Fruit fly (Drosophila melanogaster) whole organism, adult: ENCODE measurements around the gene TotE.
A peak's percentile ranks its signal among the peaks of the same experiment; 100 is the strongest.

ENCODE experiments used
- CG1620 ChIP-seq: fragments of 200-800 bp; sonication (Bioruptor generic); optimal IDR thresholded peaks from 2 replicates; lab custom pipeline; 2016; ENCODE audit warnings: missing biosample characterization, missing genetic modification characterization
- CG33017 ChIP-seq: fragments of 200-800 bp; sonication (Bioruptor generic); optimal IDR thresholded peaks from 2 replicates; lab custom pipeline; 2018; ENCODE audit warnings: missing biosample characterization, mild to moderate bottlenecking, missing genetic modification characterization, moderate library complexity
- CG5204 ChIP-seq: fragments of 200-800 bp; sonication (Bioruptor generic); optimal IDR thresholded peaks from 2 replicates; lab custom pipeline; 2016; ENCODE audit warnings: missing biosample characterization, missing genetic modification characterization
- Hr96 ChIP-seq: fragments of 200-800 bp; sonication (Bioruptor generic); optimal IDR thresholded peaks from 2 replicates; lab custom pipeline; 2016; ENCODE audit warnings: missing biosample characterization, missing genetic modification characterization
- cic ChIP-seq: fragments of 200-800 bp; sonication (Bioruptor generic); optimal IDR thresholded peaks from 2 replicates; lab custom pipeline; 2017; ENCODE audit warnings: missing biosample characterization, mild to moderate bottlenecking, missing genetic modification characterization, moderate library complexity
- kay ChIP-seq: fragments of 200-800 bp; sonication (Bioruptor generic); peaks from one replicate; lab custom pipeline; 2016; ENCODE audit warnings: missing biosample characterization, missing genetic modification characterization, borderline replicate concordance
- tj ChIP-seq: fragments of 200-800 bp; sonication (Bioruptor generic); optimal IDR thresholded peaks from 3 replicates; lab custom pipeline; 2017; ENCODE audit warnings: missing biosample characterization, mild to moderate bottlenecking, missing genetic modification characterization, moderate library complexity

DNA sequence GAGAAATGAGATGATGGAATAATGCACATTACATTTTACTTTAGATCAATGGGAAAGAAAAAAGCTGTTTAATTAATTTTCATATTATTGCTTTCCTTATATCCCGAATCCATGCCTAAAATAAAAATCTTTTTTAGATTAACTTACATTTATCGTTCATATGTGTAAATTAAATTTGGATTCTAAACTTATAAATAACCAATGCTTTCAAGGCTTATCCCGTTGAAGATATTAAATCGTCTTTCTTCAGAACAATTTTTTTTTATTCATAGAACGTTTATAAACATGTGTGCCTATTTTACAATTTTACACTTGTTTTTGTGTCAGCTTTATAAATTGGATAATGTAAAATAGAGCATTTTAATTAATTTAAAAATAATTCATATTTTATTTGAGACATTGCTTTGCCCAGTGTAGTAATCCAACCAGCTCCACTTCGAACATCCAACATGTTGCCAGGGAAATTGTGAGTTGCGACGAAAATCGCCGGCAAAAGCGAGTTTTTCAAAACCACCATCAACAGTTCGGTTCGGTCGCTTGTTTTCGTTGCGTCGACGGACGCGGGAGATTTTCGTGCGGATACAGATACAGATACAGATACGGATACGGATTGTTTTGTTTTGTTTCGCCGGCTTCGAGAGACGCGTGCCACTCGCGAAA, 17.7 kb downstream of the TotE start:
- TF ChIP-seq kay (GFP tag; lab: Kevin White, UChicago) (no peak), CG5204 (GFP tag; lab: Kevin White, UChicago) (peak; percentile 8), CG33017 (tag; lab: Kevin White, UChicago) (no peak), cic (no peak), CG1620 (GFP tag; lab: Kevin White, UChicago) (no peak), tj (GFP tag; lab: Kevin White, UChicago) (no peak), Hr96 (no peak)
